Fruit fly (Drosophila melanogaster) whole organism, prepupa: ENCODE data around the gene CG11037.
A peak's percentile ranks its signal among the peaks of the same experiment; 100 is the strongest.

Source experiments
- CG11902 ChIP-seq: fragments of 200-800 bp; sonication (Bioruptor generic); optimal IDR thresholded peaks from 3 replicates; lab custom pipeline; 2016; ENCODE audit warnings: missing biosample characterization, missing genetic modification characterization
- CG7368 ChIP-seq: fragments of 200-800 bp; sonication (Bioruptor generic); optimal IDR thresholded peaks from 3 replicates; lab custom pipeline; 2016; ENCODE audit warnings: missing biosample characterization, missing genetic modification characterization
- Hr38 ChIP-seq: sonication (Bioruptor generic); optimal IDR thresholded peaks from 2 replicates; lab custom pipeline; 2016; ENCODE audit warnings: missing biosample characterization, missing genetic modification characterization
- dac ChIP-seq: fragments of 200-800 bp; sonication (Bioruptor generic); optimal IDR thresholded peaks from 2 replicates; lab custom pipeline; 2017; ENCODE audit warnings: missing biosample characterization, mild to moderate bottlenecking, missing genetic modification characterization
- spab ChIP-seq: fragments of 200-800 bp; sonication (Bioruptor generic); optimal IDR thresholded peaks from 2 replicates; lab custom pipeline; 2017; ENCODE audit warnings: missing biosample characterization, mild to moderate bottlenecking, missing genetic modification characterization, missing genetic modification reagents

- TF ChIP-seq CG7368 (GFP tag; lab: Kevin White, UChicago) (no peak), Hr38 (GFP tag; lab: Kevin White, UChicago) (no peak), CG11902 (GFP tag; lab: Kevin White, UChicago) (no peak), dac (no peak), spab (peak; percentile 14)
These were observed 17.0 kb downstream of the CG11037 start for dm6 chr3L:20944180-20944579.
